Fruit fly (Drosophila melanogaster): ENCODE data around the gene RagA-B.

dm6 chr3R:8984602-8985074, 523 bp upstream of the RagA-B start, which contains the start of gene CG11970:
- TF ChIP-seq Sin3A (optimal IDR thresholded peaks at IDR 0.05) (no peak), psq (optimal IDR thresholded peaks at IDR 0.05) (no peak)

All from Kc167 (cell line).